Fruit fly (Drosophila melanogaster) whole organism, embryonic: ENCODE results near the gene CG13601.

Experiments used
- CG10274 ChIP-seq: fragments of 200-800 bp; sonication (Bioruptor generic); optimal IDR thresholded peaks from 3 replicates; lab custom pipeline; 2017; ENCODE audit warnings: missing biosample characterization, mild to moderate bottlenecking, missing genetic modification characterization
- CG10431 ChIP-seq: fragments of 200-800 bp; sonication (Bioruptor generic); optimal IDR thresholded peaks from 3 replicates; lab custom pipeline; 2018; ENCODE audit warnings: missing biosample characterization, mild to moderate bottlenecking, missing genetic modification characterization
- CG1233 ChIP-seq: fragments of 200-800 bp; sonication (Bioruptor generic); optimal IDR thresholded peaks from 4 replicates; lab custom pipeline; 2018; ENCODE audit warnings: missing biosample characterization, mild to moderate bottlenecking, missing genetic modification characterization
- CG14860 ChIP-seq: fragments of 200-800 bp; sonication (Bioruptor generic); IDR thresholded peaks from 3 replicates; pipeline ENCODE4 v1.3.6; 2022; ENCODE audit warnings: missing biosample characterization, missing genetic modification characterization; ENCODE audit not compliant: partially characterized antibody
- CG15696 ChIP-seq: fragments of 200-800 bp; sonication (Bioruptor generic); optimal IDR thresholded peaks from 2 replicates; lab custom pipeline; 2019; ENCODE audit warnings: missing biosample characterization, mild to moderate bottlenecking, missing genetic modification characterization, moderate library complexity
- CG17612 ChIP-seq: fragments of 200-800 bp; sonication (Bioruptor generic); IDR thresholded peaks from 2 replicates; pipeline ENCODE4 v1.3.6; 2022; ENCODE audit warnings: missing biosample characterization, missing genetic modification characterization
- CG1792 ChIP-seq: fragments of 200-800 bp; sonication (Bioruptor generic); optimal IDR thresholded peaks from 2 replicates; lab custom pipeline; 2016; ENCODE audit warnings: missing biosample characterization, missing genetic modification characterization
- CG1832 ChIP-seq: fragments of 200-800 bp; sonication (Bioruptor generic); optimal IDR thresholded peaks from 2 replicates; lab custom pipeline; 2017; ENCODE audit warnings: missing biosample characterization, mild to moderate bottlenecking, missing genetic modification characterization, inconsistent platforms
- CG32767 ChIP-seq: fragments of 200-800 bp; sonication (Bioruptor generic); IDR thresholded peaks from 2 replicates; pipeline ENCODE4 v1.3.6; 2022; ENCODE audit warnings: missing biosample characterization, missing genetic modification characterization
- CG3407 ChIP-seq: fragments of 200-800 bp; sonication (Bioruptor generic); optimal IDR thresholded peaks from 2 replicates; lab custom pipeline; 2018; ENCODE audit warnings: missing biosample characterization, mild to moderate bottlenecking, missing genetic modification characterization
- CG6854 ChIP-seq: fragments of 200-800 bp; sonication (Bioruptor generic); optimal IDR thresholded peaks from 3 replicates; lab custom pipeline; 2017; ENCODE audit warnings: missing biosample characterization, mild to moderate bottlenecking, missing genetic modification characterization
- CG7372 ChIP-seq: fragments of 200-800 bp; sonication (Bioruptor generic); IDR thresholded peaks from 2 replicates; pipeline ENCODE4 v1.3.6; 2022; ENCODE audit warnings: missing biosample characterization, missing genetic modification characterization
- CG8089 ChIP-seq: fragments of 200-800 bp; sonication (Bioruptor generic); optimal IDR thresholded peaks from 3 replicates; lab custom pipeline; 2016; ENCODE audit warnings: missing biosample characterization, missing genetic modification characterization
- CG8478 ChIP-seq: fragments of >200 bp; optimal IDR thresholded peaks from 2 replicates; lab custom pipeline; 2018
- Dll ChIP-seq: fragments of 200-800 bp; sonication (Bioruptor generic); IDR thresholded peaks from 4 replicates; pipeline ENCODE4 v1.3.6; 2022; ENCODE audit warnings: missing biosample characterization, missing genetic modification characterization; ENCODE audit not compliant: partially characterized antibody
- Dp ChIP-seq: fragments of 200-800 bp; sonication (Bioruptor generic); optimal IDR thresholded peaks from 2 replicates; lab custom pipeline; 2018; ENCODE audit warnings: missing biosample characterization, mild to moderate bottlenecking, missing genetic modification characterization, moderate library complexity
- Ets65A ChIP-seq: fragments of 200-800 bp; sonication (Bioruptor generic); peaks from one replicate; lab custom pipeline; 2016; ENCODE audit warnings: missing biosample characterization, missing genetic modification characterization
- Fer2 ChIP-seq: fragments of 200-800 bp; sonication (Bioruptor generic); optimal IDR thresholded peaks from 2 replicates; lab custom pipeline; 2018; ENCODE audit warnings: missing biosample characterization, mild to moderate bottlenecking, missing genetic modification characterization, moderate library complexity
- H15 ChIP-seq: fragments of 200-800 bp; sonication (Bioruptor generic); IDR thresholded peaks from 3 replicates; pipeline ENCODE4 v1.3.6; 2022; ENCODE audit warnings: missing biosample characterization, missing genetic modification characterization
- H2.0 ChIP-seq: fragments of 200-800 bp; sonication (Bioruptor generic); IDR thresholded peaks from 2 replicates; pipeline ENCODE4 v1.3.6; 2022; ENCODE audit warnings: missing biosample characterization, missing genetic modification characterization
- HLH54F ChIP-seq: fragments of 200-800 bp; sonication (Bioruptor generic); optimal IDR thresholded peaks from 3 replicates; lab custom pipeline; 2016; ENCODE audit warnings: missing biosample characterization, missing genetic modification characterization
- Hey ChIP-seq: fragments of 200-800 bp; sonication (Bioruptor generic); optimal IDR thresholded peaks from 3 replicates; lab custom pipeline; 2018; ENCODE audit warnings: missing biosample characterization, mild to moderate bottlenecking, missing genetic modification characterization
- Hr51 ChIP-seq, 2 experiments: fragments of 200-800 bp; sonication (Bioruptor generic); optimal IDR thresholded peaks; 2 replicates in 1 of 2; 3 replicates in 1 of 2; lab custom pipeline; 2016 to 2018; ENCODE audit warnings: missing biosample characterization in 2 of 2, missing genetic modification characterization in 2 of 2, mild to moderate bottlenecking in 1 of 2, moderate library complexity in 1 of 2
- Lhr ChIP-seq: fragments of 200-800 bp; sonication (Bioruptor generic); optimal IDR thresholded peaks from 3 replicates; lab custom pipeline; 2017; ENCODE audit warnings: mild to moderate bottlenecking, missing biosample characterization, missing genetic modification reagents, missing genetic modification characterization
- Lpt ChIP-seq: fragments of >200 bp; optimal IDR thresholded peaks from 2 replicates; lab custom pipeline; 2018; ENCODE audit warnings: missing biosample characterization, missing genetic modification characterization
- Max ChIP-seq: fragments of 200-800 bp; sonication (Bioruptor generic); optimal IDR thresholded peaks from 2 replicates; lab custom pipeline; 2016; ENCODE audit warnings: missing biosample characterization, mild to moderate bottlenecking, missing genetic modification characterization
- Mes4 ChIP-seq: fragments of 200-800 bp; sonication (Bioruptor generic); optimal IDR thresholded peaks from 2 replicates; lab custom pipeline; 2016; ENCODE audit warnings: missing biosample characterization, missing genetic modification characterization
- Oli ChIP-seq: fragments of 200-800 bp; sonication (Bioruptor generic); optimal IDR thresholded peaks from 2 replicates; lab custom pipeline; 2018; ENCODE audit warnings: missing biosample characterization, mild to moderate bottlenecking, missing genetic modification characterization, moderate library complexity
- Scr ChIP-seq: fragments of 200-800 bp; sonication (Bioruptor generic); IDR thresholded peaks from 2 replicates; pipeline ENCODE4 v1.3.6; 2022; ENCODE audit warnings: missing biosample characterization, missing genetic modification characterization; ENCODE audit not compliant: partially characterized antibody
- Six4 ChIP-seq: fragments of 200-800 bp; sonication (Bioruptor generic); optimal IDR thresholded peaks from 2 replicates; lab custom pipeline; 2016; ENCODE audit warnings: missing biosample characterization, missing genetic modification characterization
- ash1 ChIP-seq: fragments of 200-800 bp; sonication (Bioruptor generic); optimal IDR thresholded peaks from 2 replicates; lab custom pipeline; 2018; ENCODE audit warnings: missing biosample characterization, mild to moderate bottlenecking, missing genetic modification characterization
- az2 ChIP-seq: fragments of 200-800 bp; sonication (Bioruptor generic); optimal IDR thresholded peaks from 3 replicates; lab custom pipeline; 2016; ENCODE audit warnings: missing biosample characterization, missing genetic modification characterization
- bab2 ChIP-seq: fragments of 200-800 bp; sonication (Bioruptor generic); optimal IDR thresholded peaks from 2 replicates; lab custom pipeline; 2016; ENCODE audit warnings: missing biosample characterization, missing genetic modification characterization
- btn ChIP-seq: fragments of 200-800 bp; sonication (Bioruptor generic); optimal IDR thresholded peaks from 2 replicates; lab custom pipeline; 2016; ENCODE audit warnings: missing biosample characterization, missing genetic modification characterization
- caup ChIP-seq: fragments of 200-800 bp; sonication (Bioruptor generic); optimal IDR thresholded peaks from 3 replicates; lab custom pipeline; 2017; ENCODE audit warnings: missing biosample characterization, mild to moderate bottlenecking, missing genetic modification characterization, moderate library complexity; ENCODE audit not compliant: severe bottlenecking
- danr ChIP-seq: fragments of 200-800 bp; sonication (Bioruptor generic); IDR thresholded peaks from 2 replicates; pipeline ENCODE4 v1.3.6; 2022; ENCODE audit warnings: missing biosample characterization, missing genetic modification characterization
- dm ChIP-seq: fragments of 200-800 bp; sonication (Bioruptor generic); optimal IDR thresholded peaks from 3 replicates; lab custom pipeline; 2016; ENCODE audit warnings: missing biosample characterization, missing genetic modification characterization
- dmrt99B ChIP-seq: fragments of 200-800 bp; sonication (Bioruptor generic); optimal IDR thresholded peaks from 2 replicates; lab custom pipeline; 2018; ENCODE audit warnings: missing biosample characterization, mild to moderate bottlenecking, missing genetic modification characterization, moderate library complexity
- esg ChIP-seq: fragments of 200-800 bp; sonication (Bioruptor generic); conservative IDR thresholded peaks from 2 replicates; pipeline ENCODE4 v1.3.6; 2022; ENCODE audit warnings: missing biosample characterization, missing genetic modification characterization
- h ChIP-seq: fragments of >200 bp; optimal IDR thresholded peaks from 2 replicates; lab custom pipeline; 2017
- insv ChIP-seq, 2 experiments: fragments of 200-800 bp; sonication (Bioruptor generic); optimal IDR thresholded peaks; 3 replicates each; lab custom pipeline; 2016 to 2018; ENCODE audit warnings: missing biosample characterization in 2 of 2, missing genetic modification characterization in 2 of 2
- knrl ChIP-seq: fragments of 200-800 bp; sonication (Bioruptor generic); IDR thresholded peaks from 3 replicates; pipeline ENCODE4 v1.3.6; 2022; ENCODE audit warnings: missing biosample characterization, missing genetic modification characterization; ENCODE audit not compliant: partially characterized antibody
- lov ChIP-seq, 2 experiments: fragments of 200-800 bp in 1 of 2; fragments of >200 bp in 1 of 2; sonication (Bioruptor generic) in 1 of 2; IDR thresholded peaks in 1 of 2; optimal IDR thresholded peaks in 1 of 2; 2 replicates in 1 of 2; 3 replicates in 1 of 2; pipeline versions ENCODE4 v1.3.6 to Lab custom; 2017 to 2022; ENCODE audit warnings: missing biosample characterization in 1 of 2, missing genetic modification characterization in 1 of 2
- org-1 ChIP-seq: fragments of 200-800 bp; sonication (Bioruptor generic); optimal IDR thresholded peaks from 2 replicates; lab custom pipeline; 2017; ENCODE audit warnings: missing biosample characterization, missing genetic modification characterization
- p53 ChIP-seq: fragments of 200-800 bp; sonication (Bioruptor generic); optimal IDR thresholded peaks from 2 replicates; lab custom pipeline; 2016; ENCODE audit warnings: missing biosample characterization, missing genetic modification characterization
- salm ChIP-seq: fragments of 200-800 bp; sonication (Bioruptor generic); optimal IDR thresholded peaks from 2 replicates; lab custom pipeline; 2018; ENCODE audit warnings: missing biosample characterization, mild to moderate bottlenecking, missing genetic modification characterization
- scrt ChIP-seq: fragments of 200-800 bp; sonication (Bioruptor generic); optimal IDR thresholded peaks from 2 replicates; lab custom pipeline; 2018; ENCODE audit warnings: missing biosample characterization, mild to moderate bottlenecking, missing genetic modification characterization, moderate library complexity
- sd ChIP-seq: fragments of 200-800 bp; sonication (Bioruptor generic); optimal IDR thresholded peaks from 3 replicates; lab custom pipeline; 2018; ENCODE audit warnings: missing biosample characterization, mild to moderate bottlenecking, missing genetic modification characterization, moderate library complexity
- sens-2 ChIP-seq: fragments of 200-800 bp; sonication (Bioruptor generic); IDR thresholded peaks from 2 replicates; pipeline ENCODE4 v1.3.6; 2022; ENCODE audit warnings: missing biosample characterization, missing genetic modification characterization
- sob ChIP-seq: fragments of 200-800 bp; sonication (Bioruptor generic); IDR thresholded peaks from 2 replicates; pipeline ENCODE4 v1.3.6; 2022; ENCODE audit warnings: missing biosample characterization, missing genetic modification characterization
- usp ChIP-seq: fragments of >200 bp; optimal IDR thresholded peaks from 2 replicates; lab custom pipeline; 2017; ENCODE audit warnings: missing biosample characterization, missing genetic modification characterization
- z ChIP-seq: fragments of 200-800 bp; sonication (Bioruptor generic); IDR thresholded peaks from 3 replicates; pipeline ENCODE4 v1.3.6; 2022; ENCODE audit warnings: missing biosample characterization, missing genetic modification characterization
- zen ChIP-seq: fragments of 200-800 bp; sonication (Bioruptor generic); optimal IDR thresholded peaks from 3 replicates; lab custom pipeline; 2018; ENCODE audit warnings: missing biosample characterization, mild to moderate bottlenecking, missing genetic modification characterization, moderate library complexity

Gene CG13601

dm6 chr3R:23890886-23891285 is 36.5 kb downstream of the CG13601 start, which contains the start of gene TfIIA-S (continued):
- no peak for TF ChIP-seq sens-2
- TF ChIP-seq dmrt99B (tag; lab: Kevin White, UChicago), result no peak
- TF ChIP-seq Dll, result no peak
- TF ChIP-seq Max, result peak; percentile 69
- no peak for TF ChIP-seq Scr (GFP tag; lab: Robert Waterston, UW)
- TF ChIP-seq CG17612, result no peak
- peak; percentile 49 for TF ChIP-seq Fer2 (tag; lab: Kevin White, UChicago)
- TF ChIP-seq ash1 (GFP tag; lab: Kevin White, UChicago), result peak; percentile 67
- no peak for TF ChIP-seq H15
- peak; percentile 46 for TF ChIP-seq CG15696 (tag; lab: Kevin White, UChicago)
- peak; percentile 39 for TF ChIP-seq btn (GFP tag; lab: Kevin White, UChicago)
- TF ChIP-seq scrt (GFP tag; lab: Kevin White, UChicago), result peak; percentile 98
- TF ChIP-seq dm, result peak; percentile 56
- TF ChIP-seq CG1832 (GFP tag; lab: Kevin White, UChicago), result no peak
- TF ChIP-seq CG7372, result no peak
- TF ChIP-seq insv (GFP tag; optimal IDR thresholded peaks at IDR 0.05; lab: Kevin White, UChicago), result peak in 1 of 2 experiments; percentile 44
- peak; percentile 52 for TF ChIP-seq Six4 (GFP tag; lab: Kevin White, UChicago)
- TF ChIP-seq z (GFP tag; lab: Robert Waterston, UW), result no peak
- no peak for TF ChIP-seq knrl
- no peak for TF ChIP-seq esg (GFP tag; lab: Robert Waterston, UW)
- TF ChIP-seq HLH54F (GFP tag; lab: Kevin White, UChicago), result peak; percentile 90
- TF ChIP-seq CG32767, result no peak
- no peak for TF ChIP-seq H2.0
- TF ChIP-seq Ets65A (GFP tag; lab: Kevin White, UChicago), result peak; percentile 99
- peak; percentile 55 for TF ChIP-seq CG1233 (GFP tag; lab: Kevin White, UChicago)
- peak; percentile 97 for TF ChIP-seq Lhr (GFP tag; lab: Kevin White, UChicago)
- peak; percentile 46 for TF ChIP-seq CG3407 (GFP tag; lab: Kevin White, UChicago)
- no peak for TF ChIP-seq Oli (tag; lab: Kevin White, UChicago)
- TF ChIP-seq CG14860, result no peak
- TF ChIP-seq CG10274 (GFP tag; lab: Kevin White, UChicago), result no peak
- TF ChIP-seq, all 482 proteins: peak for 238

dm6 chr3R:23889922-23890321 is 37.5 kb downstream of the CG13601 start, which contains the start of gene Pli:
Gene Pli (minus strand): TSS chr3R:23890052.
- no peak for TF ChIP-seq org-1 (GFP tag; lab: Kevin White, UChicago)
- TF ChIP-seq sob (GFP tag; lab: Robert Waterston, UW), result no peak
- TF ChIP-seq CG6854 (GFP tag; lab: Kevin White, UChicago), result no peak
- TF ChIP-seq Hr51 (GFP tag; optimal IDR thresholded peaks at IDR 0.05; lab: Kevin White, UChicago), result no peak
- TF ChIP-seq zen, result peak; percentile 32
- TF ChIP-seq esg (GFP tag; lab: Robert Waterston, UW), result no peak
- peak; percentile 56 for TF ChIP-seq caup (GFP tag; lab: Kevin White, UChicago)
- TF ChIP-seq danr (GFP tag; lab: Robert Waterston, UW), result no peak
- no peak for TF ChIP-seq CG8478 (lab: Kevin White, UChicago)
- no peak for TF ChIP-seq usp (GFP tag; lab: Kevin White, UChicago)
- TF ChIP-seq Lpt (GFP tag; lab: Kevin White, UChicago), result no peak
- no peak for TF ChIP-seq az2
- peak; percentile 49 for TF ChIP-seq sd (tag; lab: Kevin White, UChicago)
- TF ChIP-seq CG10431 (GFP tag; lab: Kevin White, UChicago), result no peak
- TF ChIP-seq h (lab: Kevin White, UChicago), result no peak
- no peak for TF ChIP-seq Mes4 (GFP tag; lab: Kevin White, UChicago)
- no peak for TF ChIP-seq CG32767
- TF ChIP-seq salm (tag; lab: Kevin White, UChicago), result no peak
- TF ChIP-seq CG1792, result no peak
- TF ChIP-seq CG8089, result no peak
- peak; percentile 42 for TF ChIP-seq Dp (GFP tag; lab: Kevin White, UChicago)
- no peak for TF ChIP-seq p53 (GFP tag; lab: Kevin White, UChicago)
- no peak for TF ChIP-seq bab2 (GFP tag; lab: Kevin White, UChicago)
- no peak for TF ChIP-seq lov (optimal IDR thresholded peaks at IDR 0.05; lab: Kevin White, UChicago)
- no peak for TF ChIP-seq lov (GFP tag; IDR thresholded peaks at IDR 0.05; lab: Robert Waterston, UW)
- no peak for TF ChIP-seq Hey (tag; lab: Kevin White, UChicago)
